Worm (Caenorhabditis elegans): ENCODE results near the gene ipla-6.
"Not testable (repeated sequence)": the region's sequence is repeated elsewhere in the genome, so short reads cannot be mapped to it uniquely, and the experiment has no call there.

- not testable (repeated sequence) for TF ChIP-seq fos-1, snpc-4, nhr-11, lin-11, elt-1 (tag; optimal IDR thresholded peaks at IDR 0.05)
These were observed 9.8 kb downstream of the ipla-6 start, which contains the start of gene Y73B6BL.289 for ce11 chrIV:6347213-6347612.

All from whole organism, L2 larva.